Worm (Caenorhabditis elegans): ENCODE measurements around the gene B0507.8.
A peak's percentile ranks its signal among the peaks of the same experiment; 100 is the strongest.

B0507.8 gene

ce11 chrV:8762861-8763260, at the start of gene B0507.8:
B0507.8 (minus strand) TSS chrV:8762961.
- TF ChIP-seq pes-1 (GFP tag; IDR thresholded peaks at IDR 0.05) (no peak), F13C5.2 (tag; optimal IDR thresholded peaks at IDR 0.05) (no peak), aly-1 (tag; optimal IDR thresholded peaks at IDR 0.05) (no peak), ceh-13 (GFP tag; optimal IDR thresholded peaks at IDR 0.05) (no peak), tbx-11 (GFP tag; IDR thresholded peaks at IDR 0.05) (no peak), scrt-1 (GFP tag; IDR thresholded peaks at IDR 0.05) (no peak), tra-4 (tag; optimal IDR thresholded peaks at IDR 0.05) (no peak), B0310.2 (tag; optimal IDR thresholded peaks at IDR 0.05) (no peak), ceh-36 (tag; optimal IDR thresholded peaks at IDR 0.05) (no peak), flt-1 (GFP tag; IDR thresholded peaks at IDR 0.05) (no peak), sea-1 (GFP tag; conservative IDR thresholded peaks at IDR 0.05) (no peak), hmg-4 (GFP tag; optimal IDR thresholded peaks at IDR 0.05) (no peak), tbx-37 (GFP tag; conservative IDR thresholded peaks at IDR 0.05) (no peak), ama-1 (optimal IDR thresholded peaks at IDR 0.05) (no peak)

DNA sequence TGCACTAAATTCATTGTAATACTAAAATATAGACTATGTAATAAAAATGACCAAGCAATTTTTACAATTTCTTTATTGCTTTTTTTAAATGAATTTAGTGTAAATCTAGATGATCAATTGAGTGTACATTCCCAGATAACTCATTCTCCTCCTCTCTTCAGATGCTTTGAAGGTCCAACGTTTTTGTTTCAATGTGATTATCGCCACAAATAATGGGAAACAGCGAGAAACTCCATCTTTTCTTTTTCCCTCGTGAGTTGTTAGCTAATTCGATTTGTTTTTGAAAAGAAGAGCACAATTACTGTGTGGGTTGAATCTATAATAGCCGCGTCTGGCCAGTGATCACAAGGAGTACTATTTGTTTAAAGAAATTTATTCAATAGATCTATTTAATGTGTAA, 42.3 kb upstream of the B0507.8 start:
- no peak for TF ChIP-seq hmbx-1 (tag; optimal IDR thresholded peaks at IDR 0.05)
- no peak for TF ChIP-seq tbx-11 (GFP tag; IDR thresholded peaks at IDR 0.05)
- no peak for TF ChIP-seq ama-1 (optimal IDR thresholded peaks at IDR 0.05)
- TF ChIP-seq aly-1 (tag; optimal IDR thresholded peaks at IDR 0.05) = no peak
- no peak for TF ChIP-seq tbx-37 (GFP tag; conservative IDR thresholded peaks at IDR 0.05)
- TF ChIP-seq scrt-1 (GFP tag; IDR thresholded peaks at IDR 0.05) = no peak

DNA sequence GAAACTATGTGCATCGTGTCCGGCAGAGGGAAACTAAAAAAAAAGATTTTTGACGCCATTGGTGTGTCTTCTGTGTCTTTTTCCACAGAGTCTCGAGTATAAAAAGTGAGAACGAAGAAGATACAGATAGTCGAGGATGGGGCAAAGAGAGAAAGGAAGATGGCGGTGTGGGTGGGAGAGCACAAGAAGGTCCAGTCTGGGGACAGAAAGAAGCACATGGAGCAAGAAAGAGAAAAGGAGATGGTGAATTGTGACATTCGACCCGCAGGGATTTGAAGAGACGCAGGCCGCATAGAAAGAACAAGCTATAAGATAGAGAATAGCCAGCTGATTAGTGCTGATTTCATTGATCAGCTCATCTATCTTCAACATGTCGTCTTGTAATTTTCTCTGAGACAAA, 39.5 kb upstream of the B0507.8 start:
- TF ChIP-seq scrt-1 (GFP tag; IDR thresholded peaks at IDR 0.05) (no peak), ceh-36 (tag; optimal IDR thresholded peaks at IDR 0.05) (no peak), tbx-37 (GFP tag; conservative IDR thresholded peaks at IDR 0.05) (no peak), sea-1 (GFP tag; conservative IDR thresholded peaks at IDR 0.05) (no peak), hnd-1 (tag; optimal IDR thresholded peaks at IDR 0.05) (no peak), tra-4 (tag; optimal IDR thresholded peaks at IDR 0.05) (no peak), tbx-11 (GFP tag; IDR thresholded peaks at IDR 0.05) (no peak), ets-7 (tag; optimal IDR thresholded peaks at IDR 0.05) (no peak)

- TF ChIP-seq ama-1 (optimal IDR thresholded peaks at IDR 0.05) = no peak
- no peak for TF ChIP-seq F13C5.2 (tag; optimal IDR thresholded peaks at IDR 0.05)
- TF ChIP-seq hmg-4 (GFP tag; optimal IDR thresholded peaks at IDR 0.05) = no peak
- no peak for TF ChIP-seq B0310.2 (tag; optimal IDR thresholded peaks at IDR 0.05)
- TF ChIP-seq flt-1 (GFP tag; IDR thresholded peaks at IDR 0.05) = no peak
- TF ChIP-seq tbx-11 (GFP tag; IDR thresholded peaks at IDR 0.05) = no peak
- TF ChIP-seq ets-7 (tag; optimal IDR thresholded peaks at IDR 0.05) = no peak
- TF ChIP-seq scrt-1 (GFP tag; IDR thresholded peaks at IDR 0.05) = no peak
- TF ChIP-seq aly-1 (tag; optimal IDR thresholded peaks at IDR 0.05) = no peak
- no peak for TF ChIP-seq tbx-37 (GFP tag; conservative IDR thresholded peaks at IDR 0.05)
- TF ChIP-seq tra-4 (tag; optimal IDR thresholded peaks at IDR 0.05) = no peak
- TF ChIP-seq hnd-1 (tag; optimal IDR thresholded peaks at IDR 0.05) = no peak
- no peak for TF ChIP-seq pes-1 (GFP tag; IDR thresholded peaks at IDR 0.05)
- TF ChIP-seq sea-1 (GFP tag; conservative IDR thresholded peaks at IDR 0.05) = no peak
- no peak for TF ChIP-seq hmbx-1 (tag; optimal IDR thresholded peaks at IDR 0.05)
- TF ChIP-seq ceh-36 (tag; optimal IDR thresholded peaks at IDR 0.05) = no peak
- no peak for TF ChIP-seq ceh-13 (GFP tag; optimal IDR thresholded peaks at IDR 0.05)
These were observed 38.3 kb upstream of the B0507.8 start, which contains the start of gene magu-2 for ce11 chrV:8800978-8801559. magu-2 (minus strand) TSS chrV:8801028.

ce11 chrV:8799293-8799812, 36.6 kb upstream of the B0507.8 start:
- no peak for TF ChIP-seq ama-1 (optimal IDR thresholded peaks at IDR 0.05)
- no peak for TF ChIP-seq ceh-13 (GFP tag; optimal IDR thresholded peaks at IDR 0.05)
- no peak for TF ChIP-seq scrt-1 (GFP tag; IDR thresholded peaks at IDR 0.05)
- TF ChIP-seq hmg-4 (GFP tag; optimal IDR thresholded peaks at IDR 0.05) = no peak
- TF ChIP-seq hnd-1 (tag; optimal IDR thresholded peaks at IDR 0.05) = no peak
- TF ChIP-seq hmbx-1 (tag; optimal IDR thresholded peaks at IDR 0.05) = no peak

DNA sequence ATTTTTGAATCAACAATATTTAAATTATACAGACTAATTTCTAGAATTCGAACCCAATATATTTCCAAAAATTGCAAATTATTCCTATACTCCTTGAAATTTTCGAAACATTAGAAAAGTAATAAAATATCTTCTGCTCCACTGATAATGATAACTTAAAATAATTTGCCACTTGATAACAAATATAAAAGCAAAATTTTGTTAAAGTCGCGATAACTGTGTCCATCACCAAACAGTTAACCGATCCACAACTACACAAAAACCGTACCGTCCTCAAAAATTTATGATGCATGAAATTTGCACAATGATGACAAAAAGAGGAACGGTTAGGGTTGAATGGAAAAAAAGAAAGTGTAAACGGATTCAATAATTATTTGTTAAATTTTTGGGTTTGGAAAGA, 35.7 kb upstream of the B0507.8 start:
- no peak for TF ChIP-seq tbx-37 (GFP tag; conservative IDR thresholded peaks at IDR 0.05)
- no peak for TF ChIP-seq B0310.2 (tag; optimal IDR thresholded peaks at IDR 0.05)
- TF ChIP-seq ets-7 (tag; optimal IDR thresholded peaks at IDR 0.05) = no peak
- no peak for TF ChIP-seq hmbx-1 (tag; optimal IDR thresholded peaks at IDR 0.05)
- TF ChIP-seq hnd-1 (tag; optimal IDR thresholded peaks at IDR 0.05) = no peak
- no peak for TF ChIP-seq tra-4 (tag; optimal IDR thresholded peaks at IDR 0.05)
- no peak for TF ChIP-seq tbx-11 (GFP tag; IDR thresholded peaks at IDR 0.05)
- no peak for TF ChIP-seq sea-1 (GFP tag; conservative IDR thresholded peaks at IDR 0.05)

DNA sequence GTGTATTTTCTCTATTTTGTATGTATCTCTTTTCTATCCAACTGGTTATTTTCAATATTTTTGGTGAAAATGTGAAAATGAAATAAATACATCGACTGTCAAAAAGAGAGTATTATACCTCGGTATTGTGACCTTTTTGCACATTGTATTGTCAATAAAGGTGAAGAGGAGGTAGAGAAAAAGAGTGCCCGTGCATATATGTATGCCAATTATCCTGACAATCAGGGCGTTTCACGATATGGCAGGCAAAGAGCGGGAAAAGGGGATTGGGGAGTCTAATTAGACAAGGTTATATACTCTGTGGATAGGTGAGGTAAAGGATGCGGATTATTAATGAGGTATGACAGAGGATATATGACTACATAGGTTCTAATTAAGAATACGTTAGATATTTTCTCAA, 34.1 kb upstream of the B0507.8 start:
- TF ChIP-seq B0310.2 (tag; optimal IDR thresholded peaks at IDR 0.05) (peak; percentile 12), ceh-13 (GFP tag; optimal IDR thresholded peaks at IDR 0.05) (no peak)

DNA sequence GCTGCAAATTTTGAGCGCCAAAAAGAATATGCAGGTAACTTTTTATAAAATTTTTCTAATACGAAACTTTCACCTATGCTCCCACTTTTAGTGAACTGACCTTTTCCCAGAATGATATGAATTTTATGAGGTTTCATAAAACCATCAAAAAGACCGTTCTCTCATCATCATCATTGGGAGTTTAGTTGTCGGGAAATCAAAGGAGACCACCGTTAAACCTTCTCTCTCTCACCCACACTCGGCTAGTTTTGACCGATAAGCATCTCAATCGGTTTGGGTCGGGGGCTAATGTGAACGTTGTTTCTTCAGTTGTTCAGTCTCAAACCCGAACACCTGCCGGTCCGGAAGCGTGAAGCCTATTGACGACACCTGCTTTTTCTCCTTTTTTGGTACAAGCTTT, 33.5 kb upstream of the B0507.8 start:
- TF ChIP-seq ets-7 (tag; optimal IDR thresholded peaks at IDR 0.05) (no peak), scrt-1 (GFP tag; IDR thresholded peaks at IDR 0.05) (no peak), F13C5.2 (tag; optimal IDR thresholded peaks at IDR 0.05) (no peak), hmg-4 (GFP tag; optimal IDR thresholded peaks at IDR 0.05) (no peak), flt-1 (GFP tag; IDR thresholded peaks at IDR 0.05) (no peak), sea-1 (GFP tag; conservative IDR thresholded peaks at IDR 0.05) (no peak), tbx-11 (GFP tag; IDR thresholded peaks at IDR 0.05) (no peak), hnd-1 (tag; optimal IDR thresholded peaks at IDR 0.05) (no peak), ama-1 (optimal IDR thresholded peaks at IDR 0.05) (no peak), ceh-36 (tag; optimal IDR thresholded peaks at IDR 0.05) (no peak), hmbx-1 (tag; optimal IDR thresholded peaks at IDR 0.05) (no peak), tbx-37 (GFP tag; conservative IDR thresholded peaks at IDR 0.05) (no peak), ceh-13 (GFP tag; optimal IDR thresholded peaks at IDR 0.05) (no peak), tra-4 (tag; optimal IDR thresholded peaks at IDR 0.05) (no peak), B0310.2 (tag; optimal IDR thresholded peaks at IDR 0.05) (no peak), aly-1 (tag; optimal IDR thresholded peaks at IDR 0.05) (no peak), pes-1 (GFP tag; IDR thresholded peaks at IDR 0.05) (no peak)

All from whole organism, early embryonic.